Fruit fly (Drosophila melanogaster): ENCODE results near the gene CG12541.
A peak's percentile ranks its signal among the peaks of the same experiment; 100 is the strongest.

The CG12541 gene

dm6 chrX:7096495-7096995 is 30.7 kb upstream of the CG12541 start (continued):
- peak; percentile 80 for TF ChIP-seq nau (GFP tag; optimal IDR thresholded peaks at IDR 0.05)
- no peak for TF ChIP-seq knrl (GFP tag; IDR thresholded peaks at IDR 0.05; ENCODE audit: partially characterized antibody)
- TF ChIP-seq CG31388 (GFP tag; optimal IDR thresholded peaks at IDR 0.05) = no peak
- TF ChIP-seq CG3726 (GFP tag; IDR thresholded peaks at IDR 0.05) = no peak; the same call in 2 of the 3 replicates
- 0 out of 2 replicates have a peak, but pooled peaks have one; percentile 19 for TF ChIP-seq dati (GFP tag; IDR thresholded peaks at IDR 0.05)
- peak; percentile 66 for TF ChIP-seq Hey (tag; optimal IDR thresholded peaks at IDR 0.05)
- TF ChIP-seq CG12071 (GFP tag; optimal IDR thresholded peaks at IDR 0.05) = peak; percentile 89
- TF ChIP-seq MBD-R2 (GFP tag; IDR thresholded peaks at IDR 0.05) = peak; percentile 42; the same call in 1 of the 2 replicates
- peak; percentile 78 for TF ChIP-seq dmrt11E (tag; optimal IDR thresholded peaks at IDR 0.05)
- TF ChIP-seq zfh2 (GFP tag; optimal IDR thresholded peaks at IDR 0.05) = peak; percentile 69
- TF ChIP-seq CG12104 (GFP tag; optimal IDR thresholded peaks at IDR 0.05) = peak; percentile 71
- TF ChIP-seq pho (GFP tag; optimal IDR thresholded peaks at IDR 0.05) = peak; percentile 66
- TF ChIP-seq CG18619 (GFP tag; optimal IDR thresholded peaks at IDR 0.05) = peak; percentile 82
- peak; percentile 84 for TF ChIP-seq CG10543 (GFP tag; optimal IDR thresholded peaks at IDR 0.05)
- TF ChIP-seq gsb-n (tag; optimal IDR thresholded peaks at IDR 0.05) = peak; percentile 79
- peak; percentile 49 for TF ChIP-seq CG6654 (GFP tag; optimal IDR thresholded peaks at IDR 0.05)
- peak; percentile 66; the same call in 2 of the 3 replicates for TF ChIP-seq Optix (GFP tag; IDR thresholded peaks at IDR 0.05)
- peak; percentile 61 for TF ChIP-seq ttk (GFP tag; IDR thresholded peaks at IDR 0.05)
- peak; percentile 57 for TF ChIP-seq Max (GFP tag; optimal IDR thresholded peaks at IDR 0.05)
- TF ChIP-seq emc (GFP tag; optimal IDR thresholded peaks at IDR 0.05) = peak; percentile 23
- TF ChIP-seq tap (tag; optimal IDR thresholded peaks at IDR 0.05) = peak; percentile 84
- 0 out of 2 replicates have a peak, but pooled peaks have one; percentile 54 for TF ChIP-seq sens-2 (GFP tag; IDR thresholded peaks at IDR 0.05)
- TF ChIP-seq Sin3A (optimal IDR thresholded peaks at IDR 0.05) = no peak
- peak; percentile 70 for TF ChIP-seq her (GFP tag; optimal IDR thresholded peaks at IDR 0.05)
- TF ChIP-seq Atf6 (GFP tag; IDR thresholded peaks at IDR 0.05) = peak; percentile 86
- TF ChIP-seq Stat92E (GFP tag; optimal IDR thresholded peaks at IDR 0.05) = peak in 1 of 3 experiments; percentile 45
- peak; percentile 57 for TF ChIP-seq kah (GFP tag; optimal IDR thresholded peaks at IDR 0.05)
- TF ChIP-seq GATAe (GFP tag; conservative IDR thresholded peaks at IDR 0.05) = no peak
- peak; percentile 55 for TF ChIP-seq CG12942 (GFP tag; optimal IDR thresholded peaks at IDR 0.05)
- TF ChIP-seq so (GFP tag; IDR thresholded peaks at IDR 0.05) = peak; percentile 74; the same call in 2 of the 3 replicates
- peak; percentile 84 for TF ChIP-seq CG10209 (GFP tag; optimal IDR thresholded peaks at IDR 0.05)
- TF ChIP-seq CG15479 (GFP tag; optimal IDR thresholded peaks at IDR 0.05) = peak; percentile 80
- TF ChIP-seq fd102C (GFP tag; optimal IDR thresholded peaks at IDR 0.05) = no peak
- TF ChIP-seq Hmx (GFP tag; optimal IDR thresholded peaks at IDR 0.05) = peak; percentile 31
- TF ChIP-seq E2f1 (GFP tag; IDR thresholded peaks at IDR 0.05) = peak; percentile 62
- TF ChIP-seq Atf3 (GFP tag; optimal IDR thresholded peaks at IDR 0.05) = peak; percentile 45
- TF ChIP-seq lab (GFP tag; optimal IDR thresholded peaks at IDR 0.05) = peak; percentile 91
- TF ChIP-seq ftz-f1 (GFP tag; optimal IDR thresholded peaks at IDR 0.05) = peak; percentile 42
- TF ChIP-seq ro (GFP tag; IDR thresholded peaks at IDR 0.05) = peak; percentile 27; the same call in 1 of the 2 replicates
- peak; percentile 67 for TF ChIP-seq tin (GFP tag; optimal IDR thresholded peaks at IDR 0.05)
- TF ChIP-seq Chrac-16 (GFP tag; optimal IDR thresholded peaks at IDR 0.05) = peak; percentile 75
- peak; percentile 73 for TF ChIP-seq Sox102F (GFP tag; optimal IDR thresholded peaks at IDR 0.05)
- peak; percentile 68; the same call in 1 of the 2 replicates for TF ChIP-seq CG11247 (GFP tag; IDR thresholded peaks at IDR 0.05)
- peak; percentile 88 for TF ChIP-seq CG9215 (GFP tag; IDR thresholded peaks at IDR 0.05)
- peak; percentile 70 for TF ChIP-seq tx (GFP tag; optimal IDR thresholded peaks at IDR 0.05)
- peak; percentile 42 for TF ChIP-seq gro (GFP tag; optimal IDR thresholded peaks at IDR 0.05)
- peak; percentile 81 for TF ChIP-seq fd96Cb (tag; optimal IDR thresholded peaks at IDR 0.05)
- peak; percentile 48 for TF ChIP-seq CG33213 (GFP tag; optimal IDR thresholded peaks at IDR 0.05)
- TF ChIP-seq Fer2 (tag; optimal IDR thresholded peaks at IDR 0.05) = peak; percentile 70
- TF ChIP-seq inv (GFP tag; IDR thresholded peaks at IDR 0.05; ENCODE audit: partially characterized antibody) = no peak

Data from whole organism, embryonic.